Worm (Caenorhabditis elegans) whole organism, L2 larva: ENCODE measurements around the gene pycr-4.

ENCODE experiments used
- F13H6.1 ChIP-seq: sonication (generic microtip); optimal IDR thresholded peaks from 2 replicates; lab custom pipeline; 2016; ENCODE audit warnings: missing genetic modification characterization, missing compliant biosample characterization
- Y55F3AM.14 ChIP-seq: fragments of 200-800 bp; sonication (Bioruptor generic); optimal IDR thresholded peaks from 2 replicates; lab custom pipeline; 2018; ENCODE audit warnings: mild to moderate bottlenecking, missing genetic modification characterization, missing compliant biosample characterization
- ZK546.5 ChIP-seq: sonication (generic microtip); optimal IDR thresholded peaks from 2 replicates; lab custom pipeline; 2017; ENCODE audit warnings: missing biosample characterization, missing genetic modification characterization
- ama-1 ChIP-seq: fragments of 150-350 bp; optimal IDR thresholded peaks from 2 replicates; lab custom pipeline; 2018; ENCODE audit warnings: inconsistent platforms
- elt-1 ChIP-seq: fragments of 150-350 bp; optimal IDR thresholded peaks from 2 replicates; lab custom pipeline; 2014; ENCODE audit warnings: missing biosample characterization, missing genetic modification characterization
- nhr-12 ChIP-seq: fragments of 150-350 bp; optimal IDR thresholded peaks from 2 replicates; lab custom pipeline; 2014; ENCODE audit warnings: missing biosample characterization, missing genetic modification characterization
- snpc-4 ChIP-seq: fragments of 150-350 bp; optimal IDR thresholded peaks from 2 replicates; lab custom pipeline; 2014; ENCODE audit warnings: missing biosample characterization, missing genetic modification characterization
- unc-39 ChIP-seq: fragments of 150-350 bp; optimal IDR thresholded peaks from 2 replicates; lab custom pipeline; 2014; ENCODE audit warnings: missing biosample characterization, missing genetic modification characterization

DNA sequence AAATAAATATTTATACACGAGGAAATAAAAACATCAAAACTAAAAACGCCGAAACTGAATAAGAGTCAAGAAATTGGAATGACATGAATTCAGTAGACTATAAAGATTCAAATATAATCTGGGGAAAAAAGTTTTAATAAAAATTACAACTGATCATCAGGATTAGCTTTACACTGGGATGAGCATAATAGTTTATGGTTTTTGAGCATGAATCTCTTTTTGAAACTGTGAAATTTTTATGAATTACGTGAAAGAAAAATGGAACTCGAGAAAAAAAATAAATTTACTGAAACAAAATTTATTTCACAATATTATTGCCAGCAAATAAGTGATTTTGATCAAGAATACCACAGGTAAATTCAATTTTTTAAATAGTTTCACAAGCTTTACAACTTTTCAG lies 29.5 kb downstream of the pycr-4 start, which contains the start of gene B0496.2:
- TF ChIP-seq ZK546.5 (tag; lab: Kevin White, UChicago) (no peak), F13H6.1 (tag; lab: Kevin White, UChicago) (no peak), ama-1 (lab: Kevin White, UChicago) (no peak), elt-1 (tag; lab: Kevin White, UChicago) (no peak), snpc-4 (tag; lab: Kevin White, UChicago) (no peak), nhr-12 (no peak), unc-39 (no peak), Y55F3AM.14 (GFP tag; lab: Kevin White, UChicago) (no peak)
